Worm (Caenorhabditis elegans) whole organism, L4 larva: Measurements from ENCODE around the gene F45G2.8.

ENCODE experiments used
- D1046.2 ChIP-seq: fragments of 200-800 bp; sonication (Bioruptor generic); IDR thresholded peaks from 2 replicates; pipeline ENCODE4 v1.3.6; 2022; ENCODE audit warnings: missing genetic modification characterization, missing compliant biosample characterization
- F10B5.3 ChIP-seq: sonication (generic microtip); optimal IDR thresholded peaks from 2 replicates; lab custom pipeline; 2016; ENCODE audit warnings: mild to moderate bottlenecking, missing genetic modification characterization, missing compliant biosample characterization
- F44E2.7 ChIP-seq: fragments of 200-800 bp; sonication (Bioruptor generic); IDR thresholded peaks from 2 replicates; pipeline ENCODE4 v2.1.2; 2022; ENCODE audit warnings: missing genetic modification characterization, missing compliant biosample characterization
- F49E8.2 ChIP-seq: sonication (generic microtip); optimal IDR thresholded peaks from 2 replicates; lab custom pipeline; 2016; ENCODE audit warnings: missing compliant biosample characterization, mild to moderate bottlenecking, missing genetic modification characterization, borderline replicate concordance
- T20F7.1 ChIP-seq: fragments of 200-800 bp; sonication (Bioruptor generic); optimal IDR thresholded peaks from 2 replicates; lab custom pipeline; 2018; ENCODE audit warnings: mild to moderate bottlenecking, missing genetic modification characterization, missing compliant biosample characterization
- T26A8.4 ChIP-seq: fragments of 200-800 bp; sonication (Bioruptor generic); IDR thresholded peaks from 2 replicates; pipeline ENCODE4 v1.3.6; 2022; ENCODE audit warnings: missing genetic modification characterization, missing compliant biosample characterization
- Y105C5A.15 ChIP-seq: fragments of 200-800 bp; sonication (Bioruptor generic); IDR thresholded peaks from 2 replicates; pipeline ENCODE4 v1.3.6; 2022; ENCODE audit warnings: missing genetic modification characterization, missing compliant biosample characterization
- Y48G9A.11 ChIP-seq: fragments of 200-800 bp; sonication (Bioruptor generic); IDR thresholded peaks from 2 replicates; pipeline ENCODE4 v1.3.6; 2022; ENCODE audit warnings: missing genetic modification reagents, missing genetic modification characterization, missing compliant biosample characterization
- ZK337.2 ChIP-seq: fragments of 200-800 bp; sonication (Bioruptor generic); IDR thresholded peaks from 2 replicates; pipeline ENCODE4 v1.3.6; 2022; ENCODE audit warnings: missing genetic modification reagents, missing genetic modification characterization, missing compliant biosample characterization
- attf-4 ChIP-seq: sonication (generic microtip); optimal IDR thresholded peaks from 3 replicates; lab custom pipeline; 2017; ENCODE audit warnings: missing biosample characterization, missing genetic modification characterization
- ceh-20 ChIP-seq: fragments of 200-800 bp; sonication (Bioruptor generic); IDR thresholded peaks from 2 replicates; pipeline ENCODE4 v1.3.6; 2022; ENCODE audit warnings: missing genetic modification reagents, missing genetic modification characterization, missing compliant biosample characterization
- ceh-28 ChIP-seq: fragments of 150-350 bp; optimal IDR thresholded peaks from 2 replicates; lab custom pipeline; 2014; ENCODE audit warnings: missing biosample characterization, missing genetic modification reagents, missing genetic modification characterization
- ceh-32 ChIP-seq: sonication (generic microtip); optimal IDR thresholded peaks from 2 replicates; lab custom pipeline; 2016; ENCODE audit warnings: mild to moderate bottlenecking, missing genetic modification characterization, missing compliant biosample characterization; ENCODE audit not compliant: poor library complexity
- ceh-44 ChIP-seq: fragments of 200-800 bp; sonication (Bioruptor generic); IDR thresholded peaks from 2 replicates; pipeline ENCODE4 v1.3.6; 2022; ENCODE audit warnings: missing genetic modification reagents, missing genetic modification characterization, missing compliant biosample characterization
- ceh-62 ChIP-seq: sonication (generic microtip); optimal IDR thresholded peaks from 2 replicates; lab custom pipeline; 2017; ENCODE audit warnings: missing biosample characterization, missing genetic modification characterization
- ceh-82 ChIP-seq: sonication (generic microtip); optimal IDR thresholded peaks from 2 replicates; lab custom pipeline; 2017; ENCODE audit warnings: missing biosample characterization, missing genetic modification characterization
- ctbp-1 ChIP-seq: fragments of 200-800 bp; sonication (Bioruptor generic); IDR thresholded peaks from 2 replicates; pipeline ENCODE4 v1.3.6; 2022; ENCODE audit warnings: missing genetic modification reagents, missing genetic modification characterization, missing compliant biosample characterization
- daf-12 ChIP-seq: fragments of 150-350 bp; optimal IDR thresholded peaks from 2 replicates; lab custom pipeline; 2014; ENCODE audit warnings: missing biosample characterization, missing genetic modification reagents, missing genetic modification characterization
- daf-19 ChIP-seq: fragments of 200-800 bp; sonication (Bioruptor generic); conservative IDR thresholded peaks from 2 replicates; pipeline ENCODE4 v1.3.6; 2022; ENCODE audit warnings: missing genetic modification characterization, missing compliant biosample characterization
- daf-8 ChIP-seq: fragments of 200-800 bp; sonication (Bioruptor generic); IDR thresholded peaks from 2 replicates; pipeline ENCODE4 v1.3.6; 2022; ENCODE audit warnings: missing genetic modification characterization, missing compliant biosample characterization
- dmd-6 ChIP-seq: fragments of 200-800 bp; sonication (Bioruptor generic); IDR thresholded peaks from 2 replicates; pipeline ENCODE4 v1.3.6; 2022; ENCODE audit warnings: missing genetic modification reagents, missing genetic modification characterization, missing compliant biosample characterization
- dmd-8 ChIP-seq: fragments of 200-800 bp; sonication (Bioruptor generic); IDR thresholded peaks from 2 replicates; pipeline ENCODE4 v1.3.6; 2022; ENCODE audit warnings: missing genetic modification characterization, missing compliant biosample characterization
- dmd-9 ChIP-seq: fragments of 200-800 bp; sonication (Bioruptor generic); IDR thresholded peaks from 2 replicates; pipeline ENCODE4 v1.3.6; 2022; ENCODE audit warnings: missing genetic modification reagents, missing genetic modification characterization, missing compliant biosample characterization
- duxl-1 ChIP-seq: sonication (generic microtip); optimal IDR thresholded peaks from 2 replicates; lab custom pipeline; 2016; ENCODE audit warnings: mild to moderate bottlenecking, missing genetic modification characterization, moderate library complexity, missing compliant biosample characterization; ENCODE audit not compliant: poor library complexity
- egl-27 ChIP-seq: sonication (generic microtip); optimal IDR thresholded peaks from 3 replicates; lab custom pipeline; 2017; ENCODE audit warnings: missing biosample characterization, missing genetic modification reagents, missing genetic modification characterization
- fos-1 ChIP-seq: fragments of 150-350 bp; optimal IDR thresholded peaks from 2 replicates; lab custom pipeline; 2014; ENCODE audit warnings: missing biosample characterization, missing genetic modification characterization
- gei-8 ChIP-seq: fragments of 200-800 bp; sonication (Bioruptor generic); optimal IDR thresholded peaks from 2 replicates; lab custom pipeline; 2018; ENCODE audit warnings: mild to moderate bottlenecking, missing genetic modification characterization, missing compliant biosample characterization
- hmg-1.1 ChIP-seq: fragments of 200-800 bp; sonication (Bioruptor generic); IDR thresholded peaks from 2 replicates; pipeline ENCODE4 v1.3.6; 2022; ENCODE audit warnings: missing genetic modification reagents, missing genetic modification characterization, missing compliant biosample characterization
- lim-7 ChIP-seq: fragments of 200-800 bp; sonication (Bioruptor generic); IDR thresholded peaks from 2 replicates; pipeline ENCODE4 v1.3.6; 2022; ENCODE audit warnings: missing genetic modification characterization, missing compliant biosample characterization
- lin-13 ChIP-seq: fragments of 150-350 bp; optimal IDR thresholded peaks from 2 replicates; lab custom pipeline; 2014; ENCODE audit warnings: missing biosample characterization, missing genetic modification reagents, missing genetic modification characterization
- lin-29 ChIP-seq: fragments of 200-800 bp; sonication (Bioruptor generic); IDR thresholded peaks from 2 replicates; pipeline ENCODE4 v1.3.6; 2022; ENCODE audit warnings: missing genetic modification reagents, missing genetic modification characterization, missing compliant biosample characterization
- lin-38 ChIP-seq: fragments of 200-800 bp; sonication (Bioruptor generic); IDR thresholded peaks from 2 replicates; pipeline ENCODE4 v1.3.6; 2022; ENCODE audit warnings: missing genetic modification reagents, missing genetic modification characterization, missing compliant biosample characterization
- lin-39 ChIP-seq: fragments of 150-350 bp; optimal IDR thresholded peaks from 2 replicates; lab custom pipeline; 2014; ENCODE audit warnings: missing biosample characterization, missing genetic modification reagents, missing genetic modification characterization
- lir-3 ChIP-seq: sonication (generic microtip); optimal IDR thresholded peaks from 2 replicates; lab custom pipeline; 2016; ENCODE audit warnings: mild to moderate bottlenecking, missing genetic modification characterization, missing compliant biosample characterization
- lsy-2 ChIP-seq, 2 experiments: fragments of 150-350 bp in 1 of 2; sonication (generic microtip) in 1 of 2; optimal IDR thresholded peaks; 2 replicates each; lab custom pipeline; 2014 to 2017; ENCODE audit warnings: missing biosample characterization in 2 of 2, missing genetic modification characterization in 2 of 2
- mdl-1 ChIP-seq, 2 experiments: fragments of 150-350 bp in 1 of 2; sonication (generic microtip) in 1 of 2; optimal IDR thresholded peaks; 2 replicates each; lab custom pipeline; 2014 to 2017; ENCODE audit warnings: missing biosample characterization in 2 of 2, missing genetic modification characterization in 2 of 2
- mdt-29 ChIP-seq: fragments of 200-800 bp; sonication (Bioruptor generic); IDR thresholded peaks from 2 replicates; pipeline ENCODE4 v1.3.6; 2022; ENCODE audit warnings: missing genetic modification reagents, missing genetic modification characterization, missing compliant biosample characterization
- nhr-10 ChIP-seq: fragments of 150-350 bp; optimal IDR thresholded peaks from 2 replicates; lab custom pipeline; 2014; ENCODE audit warnings: missing biosample characterization, missing genetic modification characterization
- nhr-111 ChIP-seq: fragments of 200-800 bp; sonication (Bioruptor generic); optimal IDR thresholded peaks from 2 replicates; lab custom pipeline; 2018; ENCODE audit warnings: mild to moderate bottlenecking, missing genetic modification characterization, missing compliant biosample characterization
- nhr-25 ChIP-seq: sonication (generic microtip); optimal IDR thresholded peaks from 2 replicates; lab custom pipeline; 2017; ENCODE audit warnings: missing genetic modification characterization, mild to moderate bottlenecking, missing compliant biosample characterization, antibody characterized with exemption, moderate library complexity, borderline replicate concordance; ENCODE audit not compliant: insufficient read depth
- nhr-41 ChIP-seq: fragments of 200-800 bp; sonication (Bioruptor generic); IDR thresholded peaks from 2 replicates; pipeline ENCODE4 v1.3.6; 2022; ENCODE audit warnings: missing genetic modification reagents, missing genetic modification characterization, missing compliant biosample characterization
- nhr-48 ChIP-seq: sonication (generic microtip); optimal IDR thresholded peaks from 2 replicates; lab custom pipeline; 2016; ENCODE audit warnings: mild to moderate bottlenecking, missing genetic modification characterization, missing compliant biosample characterization
- nhr-6 ChIP-seq: fragments of 150-350 bp; optimal IDR thresholded peaks from 2 replicates; lab custom pipeline; 2014; ENCODE audit warnings: missing biosample characterization, missing genetic modification characterization
- nhr-77 ChIP-seq: fragments of 150-350 bp; optimal IDR thresholded peaks from 2 replicates; lab custom pipeline; 2014; ENCODE audit warnings: missing biosample characterization, missing genetic modification characterization
- pha-4 ChIP-seq, 2 experiments: fragments of 150-350 bp in 1 of 2; fragments of 200-800 bp in 1 of 2; sonication (Bioruptor generic) in 1 of 2; IDR thresholded peaks in 1 of 2; optimal IDR thresholded peaks in 1 of 2; 2 replicates each; pipeline versions ENCODE4 v1.3.6 to Lab custom; 2014 to 2022; ENCODE audit warnings: missing genetic modification characterization in 2 of 2, missing genetic modification reagents in 2 of 2, missing biosample characterization in 1 of 2, missing compliant biosample characterization in 1 of 2
- skn-1 ChIP-seq: fragments of 150-350 bp; optimal IDR thresholded peaks from 2 replicates; lab custom pipeline; 2014; ENCODE audit warnings: missing biosample characterization, missing genetic modification characterization
- snpc-1.2 ChIP-seq: fragments of 200-800 bp; sonication (Bioruptor generic); IDR thresholded peaks from 2 replicates; pipeline ENCODE4 v1.3.6; 2022; ENCODE audit warnings: missing genetic modification reagents, missing genetic modification characterization, missing compliant biosample characterization
- snpc-4 ChIP-seq: fragments of 150-350 bp; optimal IDR thresholded peaks from 2 replicates; lab custom pipeline; 2014; ENCODE audit warnings: missing biosample characterization, missing genetic modification characterization
- zfp-2 ChIP-seq: sonication (generic microtip); optimal IDR thresholded peaks from 2 replicates; lab custom pipeline; 2016; ENCODE audit warnings: mild to moderate bottlenecking, missing genetic modification characterization, missing compliant biosample characterization
- zip-2 ChIP-seq: fragments of 150-350 bp; optimal IDR thresholded peaks from 2 replicates; lab custom pipeline; 2014; ENCODE audit warnings: missing biosample characterization, missing genetic modification characterization
- ztf-11 ChIP-seq: fragments of 150-350 bp; optimal IDR thresholded peaks from 2 replicates; lab custom pipeline; 2014; ENCODE audit warnings: missing biosample characterization, missing genetic modification characterization
- ztf-7 ChIP-seq: fragments of 150-350 bp; optimal IDR thresholded peaks from 2 replicates; lab custom pipeline; 2014; ENCODE audit warnings: missing biosample characterization, missing genetic modification characterization

F45G2.8 gene

DNA sequence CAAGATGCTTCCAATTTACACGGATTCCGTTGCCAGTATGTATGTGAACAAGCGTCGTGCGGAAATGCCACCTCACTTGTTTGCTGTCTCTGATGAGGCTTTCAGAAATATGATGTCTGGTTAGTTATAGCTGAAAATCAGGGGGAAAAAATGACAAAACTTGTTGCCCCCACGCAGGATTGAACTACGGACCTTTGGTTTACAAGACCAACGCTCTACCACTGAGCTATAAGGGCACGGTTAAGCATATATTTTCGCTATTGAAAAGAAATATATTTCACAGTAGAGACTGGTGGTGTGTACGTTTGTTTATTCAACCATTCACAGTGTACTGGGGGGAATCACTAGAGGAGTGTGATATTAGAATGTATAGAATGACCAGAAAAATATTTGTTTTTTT lies 24.3 kb downstream of the F45G2.8 start (continued):
- TF ChIP-seq ceh-62 (tag; lab: Kevin White, UChicago) (no peak), ctbp-1 (GFP tag; lab: Robert Waterston, UW) (no peak), lim-7 (peak; percentile 81), gei-8 (GFP tag; lab: Kevin White, UChicago) (no peak), T20F7.1 (GFP tag; lab: Kevin White, UChicago) (no peak), lir-3 (tag; lab: Kevin White, UChicago) (no peak), nhr-25 (tag; lab: Kevin White, UChicago) (no peak), pha-4 (GFP tag; IDR thresholded peaks at IDR 0.05; lab: Robert Waterston, UW) (0 out of 2 replicates have a peak, but pooled peaks have one; percentile 31), pha-4 (tag; optimal IDR thresholded peaks at IDR 0.05; lab: Kevin White, UChicago) (no peak), ceh-32 (tag; lab: Kevin White, UChicago) (no peak), F10B5.3 (tag; lab: Kevin White, UChicago) (no peak), nhr-41 (GFP tag; lab: Robert Waterston, UW) (no peak), lin-13 (GFP tag; lab: Kevin White, UChicago) (peak; percentile 23), mdt-29 (GFP tag; lab: Robert Waterston, UW) (no peak), Y105C5A.15 (GFP tag; lab: Robert Waterston, UW) (no peak), lsy-2 (tag; optimal IDR thresholded peaks at IDR 0.05; lab: Kevin White, UChicago) (no peak), duxl-1 (tag; lab: Kevin White, UChicago) (no peak), D1046.2 (GFP tag; lab: Robert Waterston, UW) (no peak), daf-19 (GFP tag; lab: Robert Waterston, UW) (no peak), hmg-1.1 (no peak), ZK337.2 (GFP tag; lab: Robert Waterston, UW) (no peak), zip-2 (tag; lab: Kevin White, UChicago) (peak; percentile 3), skn-1 (no peak), attf-4 (tag; lab: Kevin White, UChicago) (no peak), lin-29 (GFP tag; lab: Robert Waterston, UW) (no peak), nhr-6 (tag; lab: Kevin White, UChicago) (no peak), lin-38 (no peak), F49E8.2 (peak; percentile 28), ceh-82 (tag; lab: Kevin White, UChicago) (no peak), dmd-6 (GFP tag; lab: Robert Waterston, UW) (no peak), zfp-2 (tag; lab: Kevin White, UChicago) (no peak), nhr-111 (GFP tag; lab: Kevin White, UChicago) (no peak), egl-27 (no peak), dmd-8 (GFP tag; lab: Robert Waterston, UW) (peak; percentile 82), daf-12 (no peak), Y48G9A.11 (GFP tag; lab: Robert Waterston, UW) (peak; percentile 24; the same call in 1 of the 2 replicates), ztf-7 (no peak), nhr-48 (tag; lab: Kevin White, UChicago) (peak; percentile 7), T26A8.4 (GFP tag; lab: Robert Waterston, UW) (0 out of 2 replicates have a peak, but pooled peaks have one; percentile 30), ceh-44 (GFP tag; lab: Robert Waterston, UW) (peak; percentile 41; the same call in 1 of the 2 replicates), nhr-77 (no peak), ceh-28 (tag; lab: Kevin White, UChicago) (no peak), fos-1 (no peak), nhr-10 (tag; lab: Kevin White, UChicago) (no peak), dmd-9 (no peak), F44E2.7 (peak; percentile 59; the same call in 1 of the 2 replicates), lin-39 (tag; lab: Kevin White, UChicago) (no peak), snpc-1.2 (0 out of 2 replicates have a peak, but pooled peaks have one; percentile 33), snpc-4 (no peak), mdl-1 (tag; optimal IDR thresholded peaks at IDR 0.05; lab: Kevin White, UChicago) (no peak), ztf-11 (tag; lab: Kevin White, UChicago) (no peak), daf-8 (no peak), ceh-20 (GFP tag; lab: Robert Waterston, UW) (no peak)
